Worm (Caenorhabditis elegans) whole organism, L3 larva: ENCODE measurements around the gene C27H6.8.

Source experiments
- R02D3.7 ChIP-seq: fragments of 150-350 bp; optimal IDR thresholded peaks from 2 replicates; lab custom pipeline; 2014; ENCODE audit warnings: missing biosample characterization, missing genetic modification characterization
- ZK546.5 ChIP-seq: sonication (generic microtip); optimal IDR thresholded peaks from 2 replicates; lab custom pipeline; 2017; ENCODE audit warnings: missing biosample characterization, missing genetic modification characterization
- aly-2 ChIP-seq: fragments of 150-350 bp; optimal IDR thresholded peaks from 2 replicates; lab custom pipeline; 2014; ENCODE audit warnings: missing biosample characterization, missing genetic modification characterization
- ceh-16 ChIP-seq: sonication (generic microtip); optimal IDR thresholded peaks from 2 replicates; lab custom pipeline; 2017; ENCODE audit warnings: missing biosample characterization, missing genetic modification characterization
- ceh-28 ChIP-seq: fragments of 150-350 bp; optimal IDR thresholded peaks from 2 replicates; lab custom pipeline; 2014; ENCODE audit warnings: missing biosample characterization, missing genetic modification reagents, missing genetic modification characterization
- daf-12 ChIP-seq: fragments of 150-350 bp; optimal IDR thresholded peaks from 2 replicates; lab custom pipeline; 2014; ENCODE audit warnings: missing biosample characterization, missing genetic modification reagents, missing genetic modification characterization
- elt-1 ChIP-seq: fragments of 150-350 bp; optimal IDR thresholded peaks from 2 replicates; lab custom pipeline; 2014; ENCODE audit warnings: missing biosample characterization, missing genetic modification characterization
- elt-2 ChIP-seq: sonication (generic microtip); optimal IDR thresholded peaks from 2 replicates; lab custom pipeline; 2016; ENCODE audit warnings: missing genetic modification reagents, mild to moderate bottlenecking, missing genetic modification characterization, missing compliant biosample characterization
- elt-3 ChIP-seq, 3 experiments: fragments of 150-350 bp in 1 of 3; sonication (generic microtip) in 2 of 3; optimal IDR thresholded peaks; 2 replicates in 2 of 3; 4 replicates in 1 of 3; lab custom pipeline; 2014 to 2017; ENCODE audit warnings: missing biosample characterization in 3 of 3, missing genetic modification characterization in 3 of 3
- fkh-10 ChIP-seq: sonication (generic microtip); optimal IDR thresholded peaks from 2 replicates; lab custom pipeline; 2017; ENCODE audit warnings: missing biosample characterization, missing genetic modification reagents, missing genetic modification characterization
- hmg-11 ChIP-seq: sonication (generic microtip); optimal IDR thresholded peaks from 2 replicates; lab custom pipeline; 2016; ENCODE audit warnings: missing genetic modification characterization, missing compliant biosample characterization
- jun-1 ChIP-seq: fragments of 150-350 bp; optimal IDR thresholded peaks from 2 replicates; lab custom pipeline; 2014; ENCODE audit warnings: missing biosample characterization, missing genetic modification reagents, missing genetic modification characterization
- lin-15B ChIP-seq: fragments of 150-350 bp; optimal IDR thresholded peaks from 2 replicates; lab custom pipeline; 2014; ENCODE audit warnings: missing biosample characterization, missing genetic modification characterization
- lin-39 ChIP-seq: fragments of 150-350 bp; optimal IDR thresholded peaks from 2 replicates; lab custom pipeline; 2018; ENCODE audit warnings: missing biosample characterization, missing genetic modification reagents, missing genetic modification characterization
- lsy-12 ChIP-seq: sonication (generic microtip); optimal IDR thresholded peaks from 2 replicates; lab custom pipeline; 2016; ENCODE audit warnings: mild to moderate bottlenecking, missing genetic modification characterization, missing compliant biosample characterization
- nfya-1 ChIP-seq: sonication (generic microtip); optimal IDR thresholded peaks from 2 replicates; lab custom pipeline; 2017; ENCODE audit warnings: missing genetic modification characterization, mild to moderate bottlenecking, missing compliant biosample characterization, antibody characterized with exemption, moderate library complexity; ENCODE audit not compliant: insufficient read depth
- nhr-23 ChIP-seq: fragments of 150-350 bp; optimal IDR thresholded peaks from 2 replicates; lab custom pipeline; 2014; ENCODE audit warnings: missing biosample characterization, missing genetic modification reagents, missing genetic modification characterization
- nhr-25 ChIP-seq: sonication (generic microtip); optimal IDR thresholded peaks from 2 replicates; lab custom pipeline; 2017; ENCODE audit warnings: missing biosample characterization, missing genetic modification characterization
- nhr-43 ChIP-seq: sonication (generic microtip); optimal IDR thresholded peaks from 2 replicates; lab custom pipeline; 2016; ENCODE audit warnings: mild to moderate bottlenecking, missing genetic modification characterization, missing compliant biosample characterization; ENCODE audit not compliant: poor library complexity, severe bottlenecking
- nhr-76 ChIP-seq: fragments of 150-350 bp; sonication (generic microtip); optimal IDR thresholded peaks from 5 replicates; lab custom pipeline; 2014; ENCODE audit warnings: missing biosample characterization, missing genetic modification characterization
- nhr-77 ChIP-seq: fragments of 150-350 bp; optimal IDR thresholded peaks from 2 replicates; lab custom pipeline; 2014; ENCODE audit warnings: missing biosample characterization, missing genetic modification characterization
- sea-2 ChIP-seq: fragments of 150-350 bp; sonication (generic microtip); optimal IDR thresholded peaks from 4 replicates; lab custom pipeline; 2014; ENCODE audit warnings: missing biosample characterization, missing genetic modification reagents, missing genetic modification characterization
- skn-1 ChIP-seq: fragments of 150-350 bp; optimal IDR thresholded peaks from 2 replicates; lab custom pipeline; 2014; ENCODE audit warnings: missing biosample characterization, missing genetic modification characterization
- snpc-4 ChIP-seq: fragments of 150-350 bp; optimal IDR thresholded peaks from 2 replicates; lab custom pipeline; 2014; ENCODE audit warnings: missing biosample characterization, missing genetic modification characterization
- tbx-2 ChIP-seq: sonication (generic microtip); optimal IDR thresholded peaks from 2 replicates; lab custom pipeline; 2016; ENCODE audit warnings: mild to moderate bottlenecking, missing genetic modification characterization, missing compliant biosample characterization
- unc-62 ChIP-seq: fragments of 150-350 bp; sonication (generic microtip); optimal IDR thresholded peaks from 4 replicates; lab custom pipeline; 2014; ENCODE audit warnings: missing biosample characterization, missing genetic modification reagents, missing genetic modification characterization
- zag-1 ChIP-seq: fragments of 150-350 bp; optimal IDR thresholded peaks from 2 replicates; lab custom pipeline; 2014; ENCODE audit warnings: missing biosample characterization, missing genetic modification characterization

The C27H6.8 gene

DNA sequence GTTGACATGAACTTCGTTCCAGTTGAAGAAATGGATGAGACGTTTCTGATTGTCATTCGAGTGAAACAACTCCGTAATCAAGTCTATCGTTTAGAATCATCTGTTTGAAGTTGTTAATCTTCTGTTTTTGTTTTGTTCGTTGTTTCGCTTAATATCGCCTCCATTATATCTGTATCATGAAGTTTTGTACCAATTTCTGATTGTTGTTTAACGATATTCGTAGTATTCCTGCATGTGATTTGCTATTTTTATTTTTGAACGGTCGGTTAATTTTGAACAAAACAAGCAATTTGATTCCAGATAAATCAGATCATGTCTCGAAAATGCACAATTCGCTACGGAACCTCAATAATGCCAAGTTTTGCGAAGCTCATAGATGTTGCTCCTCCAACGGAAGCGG is 5.0 kb downstream of the C27H6.8 start, which contains the start of gene C27H6.9:
C27H6.9 (plus strand) TSS at position 301 of the 400 bp plus-strand sequence.
- TF ChIP-seq nhr-76 (tag; lab: Kevin White, UChicago), result no peak

DNA sequence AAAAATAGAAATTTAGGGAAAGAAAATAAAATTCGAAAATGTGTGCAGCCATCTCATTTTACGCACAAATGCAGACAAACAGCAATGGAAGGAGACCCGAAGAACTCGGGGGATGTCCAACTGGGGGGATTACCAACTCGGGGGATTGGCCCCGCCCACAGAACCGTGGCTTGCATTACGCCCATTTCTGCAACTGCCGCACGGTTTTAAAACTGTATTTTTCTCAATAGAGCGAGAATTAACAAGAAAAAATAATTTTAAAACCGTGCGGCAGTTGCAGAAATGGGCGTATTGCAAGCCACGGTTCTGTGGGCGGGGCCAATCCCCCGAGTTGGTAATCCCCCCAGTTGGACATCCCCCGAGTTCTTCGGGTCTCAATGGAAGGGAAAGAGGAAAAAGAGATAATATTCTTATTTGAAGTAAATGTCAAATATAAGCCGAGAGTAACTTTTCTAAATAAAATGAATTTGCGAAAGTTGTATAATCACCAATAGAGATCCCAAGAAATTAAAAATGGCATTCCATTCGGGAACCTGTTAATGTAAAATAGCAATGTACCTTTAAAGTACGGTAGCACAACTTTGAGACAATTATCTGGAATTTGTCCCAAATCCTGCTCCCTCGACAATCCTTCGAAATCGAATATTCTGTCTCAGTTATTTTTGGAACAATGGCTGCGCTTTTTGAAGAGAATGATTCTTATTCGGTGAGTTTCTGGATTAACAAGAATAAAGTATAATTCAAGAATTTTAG is 6.7 kb downstream of the C27H6.8 start, which contains the start of the genes ruvb-1 and tofu-1:
ruvb-1 (minus strand) TSS at position 72 of the 753 bp plus-strand sequence.
tofu-1 (plus strand) TSS at position 417 of the 753 bp plus-strand sequence.
- TF ChIP-seq nhr-25 (tag; lab: Kevin White, UChicago) (peak; percentile 56), R02D3.7 (tag; lab: Kevin White, UChicago) (peak; percentile 19), nfya-1 (tag; lab: Kevin White, UChicago) (peak; percentile 59), hmg-11 (peak; percentile 53), elt-2 (tag; lab: Kevin White, UChicago) (peak; percentile 47), lin-39 (tag; lab: Kevin White, UChicago) (peak; percentile 31), nhr-43 (tag; lab: Kevin White, UChicago) (peak; percentile 70), ceh-28 (tag; lab: Kevin White, UChicago) (peak; percentile 43), lin-15B (tag; lab: Kevin White, UChicago) (peak; percentile 47), lsy-12 (peak; percentile 43), tbx-2 (tag; lab: Kevin White, UChicago) (peak; percentile 48), nhr-23 (tag; lab: Kevin White, UChicago) (peak; percentile 75)
- TF ChIP-seq, all 47 proteins: peak for 12; not testable (repeated sequence) for 35

DNA sequence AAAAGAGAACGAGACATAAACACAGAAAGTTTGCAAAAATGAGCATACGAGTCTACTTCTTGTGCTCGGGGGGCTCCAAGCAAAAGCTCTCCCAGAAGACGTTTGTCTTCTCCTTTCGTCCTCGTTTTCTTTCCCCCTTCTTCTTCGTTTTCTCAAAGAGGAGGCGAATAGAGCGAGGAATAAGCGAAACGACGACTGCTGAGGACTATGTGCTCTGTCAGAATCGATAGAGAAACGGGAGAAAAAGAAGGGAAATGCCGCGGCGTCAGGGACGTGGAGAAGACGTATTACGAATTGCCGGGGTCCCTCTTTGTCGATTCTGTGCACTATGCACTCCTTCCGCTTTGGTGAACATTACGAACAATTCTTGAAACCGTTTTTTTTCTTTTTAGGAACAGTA is 9.2 kb downstream of the C27H6.8 start:
- peak; percentile 60 for TF ChIP-seq nfya-1 (tag; lab: Kevin White, UChicago)
- no peak for TF ChIP-seq zag-1 (tag; lab: Kevin White, UChicago)
- no peak for TF ChIP-seq ZK546.5 (tag; lab: Kevin White, UChicago)
- peak; percentile 59 for TF ChIP-seq lin-39 (tag; lab: Kevin White, UChicago)
- TF ChIP-seq elt-2 (tag; lab: Kevin White, UChicago), result no peak
- TF ChIP-seq daf-12 (tag; lab: Kevin White, UChicago), result no peak
- TF ChIP-seq skn-1, result no peak
- TF ChIP-seq fkh-10 (GFP tag; lab: Kevin White, UChicago), result no peak
- peak; percentile 5 for TF ChIP-seq snpc-4 (tag; lab: Kevin White, UChicago)
- peak; percentile 48 for TF ChIP-seq hmg-11
- TF ChIP-seq, all 47 proteins: peak for 4

DNA sequence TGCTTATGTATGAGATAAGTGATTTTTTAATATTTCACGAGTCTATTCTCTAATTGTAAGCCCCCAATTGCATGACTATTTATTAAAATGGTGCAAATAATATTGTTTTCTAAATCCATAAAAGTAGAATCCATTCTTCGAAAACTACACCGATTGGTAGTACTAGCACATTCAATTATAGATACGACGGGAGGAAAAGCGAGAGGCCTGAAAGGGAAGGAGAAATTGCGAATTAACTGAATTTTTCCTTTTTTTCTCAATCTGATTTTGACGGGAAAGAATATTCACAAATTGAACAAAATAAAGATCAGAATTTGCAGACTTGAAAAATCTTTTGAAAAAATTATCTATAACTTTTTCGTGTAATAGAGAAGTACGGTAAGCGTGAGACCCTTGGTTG is 10.4 kb downstream of the C27H6.8 start:
- TF ChIP-seq ZK546.5 (tag; lab: Kevin White, UChicago) (no peak), fkh-10 (GFP tag; lab: Kevin White, UChicago) (peak; percentile 62)
- TF ChIP-seq, all 47 proteins: peak for 1

DNA sequence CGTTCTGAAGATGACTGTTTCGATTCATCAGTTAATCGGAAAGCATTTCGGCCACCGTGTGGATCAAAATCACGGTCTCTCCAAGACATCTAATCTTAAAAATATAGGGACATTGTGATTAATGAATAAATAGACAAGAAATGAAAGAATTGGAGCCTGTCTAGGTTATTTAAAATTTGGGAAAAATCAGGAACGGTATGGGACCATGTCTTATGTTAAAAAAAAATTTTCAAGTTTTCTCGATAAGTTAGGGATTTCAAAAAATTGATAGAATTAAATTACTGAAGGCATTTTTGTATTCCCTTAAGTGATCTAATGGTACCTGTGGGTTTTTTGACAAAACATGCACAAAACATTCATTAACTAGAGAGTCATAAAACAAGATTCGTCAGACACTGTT is 11.4 kb downstream of the C27H6.8 start, which contains the start of gene unc-41:
unc-41 (minus strand) TSS at position 101 of the 400 bp plus-strand sequence.
- no peak for TF ChIP-seq elt-1 (tag; lab: Kevin White, UChicago)
- no peak for TF ChIP-seq jun-1 (tag; lab: Kevin White, UChicago)
- no peak for TF ChIP-seq sea-2 (GFP tag; lab: Kevin White, UChicago)
- no peak for TF ChIP-seq fkh-10 (GFP tag; lab: Kevin White, UChicago)
- TF ChIP-seq ZK546.5 (tag; lab: Kevin White, UChicago), result no peak
- no peak for TF ChIP-seq nhr-77
- no peak for TF ChIP-seq aly-2 (tag; lab: Kevin White, UChicago)
- TF ChIP-seq elt-2 (tag; lab: Kevin White, UChicago), result no peak
- TF ChIP-seq lin-39 (tag; lab: Kevin White, UChicago), result no peak
- no peak for TF ChIP-seq nhr-43 (tag; lab: Kevin White, UChicago)
- TF ChIP-seq ceh-16 (tag; lab: Kevin White, UChicago), result no peak
- no peak for TF ChIP-seq elt-3 (tag; optimal IDR thresholded peaks at IDR 0.05; lab: Kevin White, UChicago)
- TF ChIP-seq unc-62 (GFP tag; lab: Kevin White, UChicago), result no peak
- no peak for TF ChIP-seq hmg-11
- TF ChIP-seq snpc-4 (tag; lab: Kevin White, UChicago), result no peak

DNA sequence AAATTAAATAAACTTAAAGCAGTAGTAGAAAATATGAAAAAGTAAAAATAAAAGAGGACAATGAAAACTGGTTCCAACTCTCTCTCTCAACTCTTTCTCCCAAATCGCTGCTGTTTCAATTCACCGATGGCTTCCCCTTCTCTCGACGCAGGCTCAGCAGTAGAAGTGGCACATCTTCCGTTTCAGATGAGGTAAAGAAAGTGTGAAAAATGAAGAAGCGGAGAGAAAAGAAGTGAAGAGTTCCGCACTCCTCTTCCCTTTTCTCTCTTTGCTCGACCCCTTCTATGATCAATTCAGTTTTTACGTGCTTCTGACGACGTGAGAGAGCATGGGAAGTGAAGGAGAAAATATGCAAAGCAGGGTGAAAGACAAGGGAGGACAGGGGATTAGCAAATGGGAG is 13.3 kb downstream of the C27H6.8 start:
- TF ChIP-seq lin-39 (tag; lab: Kevin White, UChicago) (peak; percentile 1), ceh-28 (tag; lab: Kevin White, UChicago) (no peak), fkh-10 (GFP tag; lab: Kevin White, UChicago) (peak; percentile 72), nfya-1 (tag; lab: Kevin White, UChicago) (peak; percentile 46), aly-2 (tag; lab: Kevin White, UChicago) (no peak)
